Fruit fly (Drosophila melanogaster): ENCODE data around the gene AhcyL2.
A peak's percentile ranks its signal among the peaks of the same experiment; 100 is the strongest.

The AhcyL2 gene

DNA sequence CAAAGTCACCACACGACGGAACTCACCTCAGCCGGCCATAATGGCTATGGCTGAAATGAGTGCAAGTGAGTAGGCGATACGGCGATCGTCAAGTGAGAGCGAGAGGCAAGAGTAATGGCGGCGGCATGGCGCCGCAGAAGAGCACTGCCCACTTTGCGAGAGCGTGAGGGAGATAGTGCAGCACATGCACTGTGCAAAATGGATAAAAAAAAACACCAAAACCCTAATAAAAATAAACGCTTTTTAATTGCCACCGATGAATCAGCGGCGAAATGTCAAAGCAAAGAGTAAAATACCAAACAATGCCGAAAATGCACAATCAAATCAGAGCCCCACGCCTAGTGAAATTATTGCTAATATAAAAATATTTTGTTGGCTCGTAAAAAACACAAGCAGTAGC is 33.3 kb downstream of the AhcyL2 start (continued):
- TF ChIP-seq Doc3 (GFP tag; IDR thresholded peaks at IDR 0.05; ENCODE audit: partially characterized antibody) (no peak), slp2 (GFP tag; optimal IDR thresholded peaks at IDR 0.05) (peak; percentile 8), CG18764 (GFP tag; optimal IDR thresholded peaks at IDR 0.05) (no peak), Usf (GFP tag; optimal IDR thresholded peaks at IDR 0.05) (no peak), CG10209 (GFP tag; optimal IDR thresholded peaks at IDR 0.05) (no peak), Gsc (GFP tag; IDR thresholded peaks at IDR 0.05) (no peak), CTCF (GFP tag; optimal IDR thresholded peaks at IDR 0.05) (no peak), NC2β (GFP tag; optimal IDR thresholded peaks at IDR 0.05) (no peak), CG9727 (GFP tag; optimal IDR thresholded peaks at IDR 0.05) (no peak), CG4707 (GFP tag; optimal IDR thresholded peaks at IDR 0.05) (no peak), CG2889 (GFP tag; IDR thresholded peaks at IDR 0.05) (peak; percentile 48; the same call in 1 of the 3 replicates), HLHmδ (GFP tag; optimal IDR thresholded peaks at IDR 0.05) (no peak), CG15514 (GFP tag; optimal IDR thresholded peaks at IDR 0.05) (no peak), CG18476 (GFP tag; optimal IDR thresholded peaks at IDR 0.05) (no peak), usp (GFP tag; optimal IDR thresholded peaks at IDR 0.05) (no peak), CG10959 (GFP tag; IDR thresholded peaks at IDR 0.05) (no peak), trem (tag; optimal IDR thresholded peaks at IDR 0.05) (peak; percentile 45), slou (GFP tag; optimal IDR thresholded peaks at IDR 0.05) (no peak), Oaz (GFP tag; IDR thresholded peaks at IDR 0.05) (no peak), CG7372 (GFP tag; IDR thresholded peaks at IDR 0.05) (peak; percentile 34; the same call in 1 of the 2 replicates), gro (GFP tag; optimal IDR thresholded peaks at IDR 0.05) (no peak), fru (optimal IDR thresholded peaks at IDR 0.05) (no peak), ind (GFP tag; optimal IDR thresholded peaks at IDR 0.05) (no peak), zf30C (GFP tag; optimal IDR thresholded peaks at IDR 0.05) (peak; percentile 91), org-1 (GFP tag; optimal IDR thresholded peaks at IDR 0.05) (no peak), CG7963 (GFP tag; IDR thresholded peaks at IDR 0.05; ENCODE audit: partially characterized antibody) (peak; percentile 27; the same call in 2 of the 3 replicates), Xrp1 (GFP tag; IDR thresholded peaks at IDR 0.05) (peak; percentile 32; the same call in 1 of the 2 replicates), pho (GFP tag; optimal IDR thresholded peaks at IDR 0.05) (peak; percentile 41), CG14441 (GFP tag; IDR thresholded peaks at IDR 0.05) (peak; percentile 23; the same call in 1 of the 2 replicates), CG11093 (GFP tag; IDR thresholded peaks at IDR 0.05) (no peak), ken (GFP tag; IDR thresholded peaks at IDR 0.05) (peak; percentile 59; the same call in 1 of the 3 replicates), Ada2b (GFP tag; IDR thresholded peaks at IDR 0.05) (0 out of 2 replicates have a peak, but pooled peaks have one; percentile 30), CG10431 (GFP tag; optimal IDR thresholded peaks at IDR 0.05) (no peak), sc (optimal IDR thresholded peaks at IDR 0.05) (no peak), sc (GFP tag; optimal IDR thresholded peaks at IDR 0.05) (no peak), knrl (GFP tag; IDR thresholded peaks at IDR 0.05; ENCODE audit: partially characterized antibody) (0 out of 3 replicates have a peak, but pooled peaks have one; percentile 28), CG9797 (GFP tag; optimal IDR thresholded peaks at IDR 0.05) (no peak), CrebB (tag; optimal IDR thresholded peaks at IDR 0.05) (no peak), CG14860 (GFP tag; IDR thresholded peaks at IDR 0.05; ENCODE audit: partially characterized antibody) (peak; percentile 30; the same call in 1 of the 3 replicates), Opbp (GFP tag; IDR thresholded peaks at IDR 0.05; ENCODE audit: partially characterized antibody) (no peak; the same call in 2 of the 3 replicates), tgo (GFP tag; IDR thresholded peaks at IDR 0.05) (peak; percentile 31; the same call in 1 of the 3 replicates), Side (GFP tag; optimal IDR thresholded peaks at IDR 0.05) (no peak), trh (GFP tag; optimal IDR thresholded peaks at IDR 0.05) (no peak), run (tag; optimal IDR thresholded peaks at IDR 0.05) (no peak), CG3407 (GFP tag; optimal IDR thresholded peaks at IDR 0.05) (no peak), prd (optimal IDR thresholded peaks at IDR 0.05) (no peak), prd (GFP tag; IDR thresholded peaks at IDR 0.05) (peak; percentile 49; the same call in 2 of the 3 replicates), sisA (GFP tag; IDR thresholded peaks at IDR 0.05) (peak; percentile 12; the same call in 1 of the 2 replicates), CG2678 (tag; optimal IDR thresholded peaks at IDR 0.05) (no peak), B-H1 (GFP tag; IDR thresholded peaks at IDR 0.05) (peak; percentile 32; the same call in 1 of the 3 replicates), CG31365 (tag; optimal IDR thresholded peaks at IDR 0.05) (no peak), al (GFP tag; IDR thresholded peaks at IDR 0.05) (no peak), stc (GFP tag; IDR thresholded peaks at IDR 0.05) (peak; percentile 30; the same call in 1 of the 2 replicates)

All from whole organism, embryonic.